Worm (Caenorhabditis elegans): ENCODE results near the gene ins-9.

Gene ins-9

DNA sequence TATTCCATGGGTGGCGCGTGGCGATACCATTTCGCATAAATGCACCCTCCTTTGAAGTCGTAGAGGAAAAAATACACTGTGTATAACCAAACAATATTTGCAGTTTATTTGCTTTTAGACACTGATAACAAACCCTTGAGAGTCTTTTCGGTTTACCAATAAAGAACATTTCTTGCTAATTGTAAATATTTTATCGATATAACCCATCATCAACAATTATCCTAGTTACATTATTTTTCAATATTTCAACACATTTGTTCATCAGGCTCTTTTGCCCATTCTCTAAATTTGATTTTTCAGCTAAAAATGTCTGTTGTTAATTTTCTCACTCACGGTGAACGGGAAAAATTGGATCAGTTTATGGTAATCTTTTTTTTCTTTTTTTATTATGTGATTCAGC lies 22.5 kb downstream of the ins-9 start, which contains the start of gene ubc-23 (continued):
- no peak for TF ChIP-seq ceh-45 (GFP tag; IDR thresholded peaks at IDR 0.05)
- no peak for TF ChIP-seq ceh-31 (tag; optimal IDR thresholded peaks at IDR 0.05)
- no peak for TF ChIP-seq mec-3 (tag; optimal IDR thresholded peaks at IDR 0.05; ENCODE audit: borderline replicate concordance)

DNA sequence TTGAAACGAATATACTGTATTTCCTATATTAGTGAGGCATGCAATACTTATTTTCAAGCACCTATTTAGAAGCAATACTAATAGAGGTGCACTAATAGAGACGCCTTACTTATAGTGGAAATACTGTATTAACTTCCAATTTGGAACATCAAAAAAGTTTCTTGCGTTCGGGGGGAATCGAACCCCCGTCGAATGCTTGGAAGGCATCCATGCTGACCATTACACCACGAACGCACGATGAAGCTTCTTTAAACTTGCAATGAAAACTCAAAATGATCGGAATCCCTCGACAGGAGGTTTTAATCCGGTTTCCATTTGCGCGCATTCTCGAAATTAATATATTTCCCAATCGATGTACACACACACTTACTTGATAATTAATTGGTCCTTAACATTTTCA lies 28.3 kb downstream of the ins-9 start:
- no peak for TF ChIP-seq zip-5 (tag; optimal IDR thresholded peaks at IDR 0.05)
- TF ChIP-seq dve-1 (tag; optimal IDR thresholded peaks at IDR 0.05): no peak
- TF ChIP-seq pat-9 (tag; optimal IDR thresholded peaks at IDR 0.05): no peak
- TF ChIP-seq pag-3 (tag; optimal IDR thresholded peaks at IDR 0.05; ENCODE audit: borderline replicate concordance): no peak

DNA sequence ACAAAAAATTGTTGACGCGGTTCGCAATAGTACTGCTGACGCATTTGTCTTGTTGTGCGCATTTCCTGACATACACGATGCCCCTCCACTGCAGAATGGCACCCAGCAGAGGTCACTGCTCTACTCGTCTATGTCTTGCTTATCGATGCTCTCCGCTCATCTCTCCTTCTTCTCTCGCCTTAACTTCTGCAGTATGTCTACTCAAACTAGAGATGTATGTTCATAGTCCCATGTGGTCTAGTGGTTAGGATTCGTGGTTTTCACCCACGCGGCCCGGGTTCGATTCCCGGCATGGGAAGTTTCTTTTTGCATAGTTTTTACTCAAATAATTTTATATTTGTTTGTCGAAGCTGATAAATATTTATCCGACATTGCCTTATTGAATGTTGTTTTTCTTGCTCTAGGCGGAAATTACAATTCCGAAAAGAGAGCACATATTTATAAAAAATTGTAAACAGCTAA lies 30.5 kb downstream of the ins-9 start, which contains the start of gene C28G1.2:
TSS of gene C28G1.2 (plus strand) at position 130 of the 462 bp plus-strand sequence.
- peak; percentile 86 for TF ChIP-seq pag-3 (tag; optimal IDR thresholded peaks at IDR 0.05; ENCODE audit: borderline replicate concordance)
- TF ChIP-seq ceh-6 (GFP tag; optimal IDR thresholded peaks at IDR 0.05): peak; percentile 95
- peak; percentile 96 for TF ChIP-seq rnt-1 (tag; optimal IDR thresholded peaks at IDR 0.05)
- TF ChIP-seq K02D7.2 (tag; optimal IDR thresholded peaks at IDR 0.05): peak; percentile 94
- TF ChIP-seq syd-9 (tag; optimal IDR thresholded peaks at IDR 0.05): peak; percentile 96
- TF ChIP-seq ztf-16 (tag; optimal IDR thresholded peaks at IDR 0.05): peak; percentile 93
- TF ChIP-seq hlh-8 (tag; optimal IDR thresholded peaks at IDR 0.05): peak; percentile 87
- TF ChIP-seq eyg-1 (tag; optimal IDR thresholded peaks at IDR 0.05): peak; percentile 95
- TF ChIP-seq unc-42 (tag; optimal IDR thresholded peaks at IDR 0.05): peak; percentile 93
- peak; percentile 75 for TF ChIP-seq pros-1 (tag; optimal IDR thresholded peaks at IDR 0.05)
- peak; percentile 79 for TF ChIP-seq ceh-24 (tag; optimal IDR thresholded peaks at IDR 0.05)
- TF ChIP-seq fkh-6 (tag; optimal IDR thresholded peaks at IDR 0.05): peak; percentile 91
- TF ChIP-seq tbx-2 (tag; optimal IDR thresholded peaks at IDR 0.05): peak; percentile 95
- peak; percentile 86 for TF ChIP-seq sox-2 (GFP tag; IDR thresholded peaks at IDR 0.05)
- peak; percentile 74 for TF ChIP-seq lim-6 (tag; optimal IDR thresholded peaks at IDR 0.05)
- peak; percentile 8 for TF ChIP-seq ceh-22 (tag; optimal IDR thresholded peaks at IDR 0.05)
- TF ChIP-seq mec-3 (tag; optimal IDR thresholded peaks at IDR 0.05; ENCODE audit: borderline replicate concordance): peak; percentile 75
- peak; percentile 90 for TF ChIP-seq elt-4 (tag; optimal IDR thresholded peaks at IDR 0.05)
- TF ChIP-seq nfya-1 (tag; optimal IDR thresholded peaks at IDR 0.05): peak; percentile 89
- TF ChIP-seq pha-2 (tag; optimal IDR thresholded peaks at IDR 0.05): peak; percentile 94
- peak; percentile 93 for TF ChIP-seq sdc-2 (tag; optimal IDR thresholded peaks at IDR 0.05)
- TF ChIP-seq ama-1 (optimal IDR thresholded peaks at IDR 0.05): no peak
- peak; percentile 91 for TF ChIP-seq hlh-15 (tag; optimal IDR thresholded peaks at IDR 0.05)
- peak; percentile 93 for TF ChIP-seq hlh-6 (tag; optimal IDR thresholded peaks at IDR 0.05)
- no peak for TF ChIP-seq pha-4 (tag; optimal IDR thresholded peaks at IDR 0.05)
- TF ChIP-seq ahr-1 (tag; optimal IDR thresholded peaks at IDR 0.05): peak; percentile 92
- peak; percentile 85 for TF ChIP-seq pqm-1 (tag; optimal IDR thresholded peaks at IDR 0.05)
- peak; percentile 26 for TF ChIP-seq pax-1 (tag; optimal IDR thresholded peaks at IDR 0.05)
- peak; percentile 94 for TF ChIP-seq ceh-18 (tag; optimal IDR thresholded peaks at IDR 0.05)
- peak; percentile 80 for TF ChIP-seq fkh-10 (GFP tag; optimal IDR thresholded peaks at IDR 0.05)
- TF ChIP-seq ceh-31 (tag; optimal IDR thresholded peaks at IDR 0.05): peak; percentile 93
- TF ChIP-seq ceh-2 (tag; optimal IDR thresholded peaks at IDR 0.05): peak; percentile 89
- peak; percentile 94 for TF ChIP-seq unc-86 (tag; optimal IDR thresholded peaks at IDR 0.05)
- peak; percentile 52 for TF ChIP-seq ets-4 (tag; optimal IDR thresholded peaks at IDR 0.05)
- TF ChIP-seq ceh-34 (tag; optimal IDR thresholded peaks at IDR 0.05): peak; percentile 97
- TF ChIP-seq elt-2 (tag; optimal IDR thresholded peaks at IDR 0.05): peak; percentile 96
- TF ChIP-seq hlh-30 (tag; optimal IDR thresholded peaks at IDR 0.05; ENCODE audit: insufficient read depth): peak; percentile 76
- peak; percentile 25 for TF ChIP-seq unc-55 (GFP tag; optimal IDR thresholded peaks at IDR 0.05)
- TF ChIP-seq tbx-7 (tag; optimal IDR thresholded peaks at IDR 0.05): peak; percentile 77
- peak; percentile 92 for TF ChIP-seq ceh-14 (tag; optimal IDR thresholded peaks at IDR 0.05)
- TF ChIP-seq hlh-13 (GFP tag; optimal IDR thresholded peaks at IDR 0.05): peak; percentile 97
- peak; percentile 93 for TF ChIP-seq che-1 (tag; optimal IDR thresholded peaks at IDR 0.05)
- peak; percentile 94 for TF ChIP-seq F13H6.1 (tag; optimal IDR thresholded peaks at IDR 0.05)
- TF ChIP-seq T23F11.4 (GFP tag; optimal IDR thresholded peaks at IDR 0.05): peak; percentile 96
- TF ChIP-seq sox-4 (tag; optimal IDR thresholded peaks at IDR 0.05): peak; percentile 94
- TF ChIP-seq pat-9 (tag; optimal IDR thresholded peaks at IDR 0.05): peak; percentile 93

All from whole organism, late embryonic.